Worm (Caenorhabditis elegans): ENCODE measurements around the gene rpb-4.

ce11 chrII:7368761-7369160, 5.5 kb upstream of the rpb-4 start, which contains the start of gene F43E2.6:
- no peak for TF ChIP-seq med-1 (GFP tag; optimal IDR thresholded peaks at IDR 0.05; ENCODE audit: insufficient read depth)
- TF ChIP-seq T22C8.4 (GFP tag; IDR thresholded peaks at IDR 0.05), result no peak
- no peak for TF ChIP-seq ref-1 (GFP tag; conservative IDR thresholded peaks at IDR 0.05)
- no peak for TF ChIP-seq flt-1 (GFP tag; IDR thresholded peaks at IDR 0.05)

All from whole organism, midembryonic.